Worm (Caenorhabditis elegans): ENCODE data around the gene ceh-57.

ceh-57 gene

ce11 chrII:10367202-10367601 is at the start of gene ceh-57:
ceh-57 (minus strand) TSS chrII:10367296.
- TF ChIP-seq hmbx-1 (tag; optimal IDR thresholded peaks at IDR 0.05) (no peak), ama-1 (optimal IDR thresholded peaks at IDR 0.05) (peak; percentile 65)

ce11 chrII:10416332-10416863 is 49.3 kb upstream of the ceh-57 start, which contains the start of gene eif-2A:
eif-2A (plus strand) TSS chrII:10416800.
- no peak for TF ChIP-seq pes-1 (GFP tag; IDR thresholded peaks at IDR 0.05)
- no peak for TF ChIP-seq hnd-1 (tag; optimal IDR thresholded peaks at IDR 0.05)
- TF ChIP-seq F13C5.2 (tag; optimal IDR thresholded peaks at IDR 0.05): no peak
- TF ChIP-seq tbx-37 (GFP tag; conservative IDR thresholded peaks at IDR 0.05): no peak
- no peak for TF ChIP-seq ceh-36 (tag; optimal IDR thresholded peaks at IDR 0.05)
- TF ChIP-seq scrt-1 (GFP tag; IDR thresholded peaks at IDR 0.05): no peak

- no peak for TF ChIP-seq tra-4 (tag; optimal IDR thresholded peaks at IDR 0.05)
- no peak for TF ChIP-seq B0310.2 (tag; optimal IDR thresholded peaks at IDR 0.05)
- TF ChIP-seq F13C5.2 (tag; optimal IDR thresholded peaks at IDR 0.05): no peak
- no peak for TF ChIP-seq hmbx-1 (tag; optimal IDR thresholded peaks at IDR 0.05)
- no peak for TF ChIP-seq hmg-4 (GFP tag; optimal IDR thresholded peaks at IDR 0.05)
- TF ChIP-seq scrt-1 (GFP tag; IDR thresholded peaks at IDR 0.05): no peak
- TF ChIP-seq pes-1 (GFP tag; IDR thresholded peaks at IDR 0.05): no peak
- no peak for TF ChIP-seq aly-1 (tag; optimal IDR thresholded peaks at IDR 0.05)
- TF ChIP-seq tbx-37 (GFP tag; conservative IDR thresholded peaks at IDR 0.05): no peak
- TF ChIP-seq sea-1 (GFP tag; conservative IDR thresholded peaks at IDR 0.05): no peak
- TF ChIP-seq hnd-1 (tag; optimal IDR thresholded peaks at IDR 0.05): no peak
- no peak for TF ChIP-seq flt-1 (GFP tag; IDR thresholded peaks at IDR 0.05)
- TF ChIP-seq ets-7 (tag; optimal IDR thresholded peaks at IDR 0.05): no peak
- TF ChIP-seq ama-1 (optimal IDR thresholded peaks at IDR 0.05): no peak
- TF ChIP-seq ceh-36 (tag; optimal IDR thresholded peaks at IDR 0.05): no peak
- TF ChIP-seq tbx-11 (GFP tag; IDR thresholded peaks at IDR 0.05): no peak
- no peak for TF ChIP-seq ceh-13 (GFP tag; optimal IDR thresholded peaks at IDR 0.05)
Measured at ce11 chrII:10410989-10411388, 43.9 kb upstream of the ceh-57 start, which contains the start of gene E04D5.5. E04D5.5 (plus strand) TSS chrII:10411289.

ce11 chrII:10402991-10403390 is 35.9 kb upstream of the ceh-57 start:
- no peak for TF ChIP-seq ceh-36 (tag; optimal IDR thresholded peaks at IDR 0.05)
- TF ChIP-seq tbx-37 (GFP tag; conservative IDR thresholded peaks at IDR 0.05): no peak
- no peak for TF ChIP-seq pes-1 (GFP tag; IDR thresholded peaks at IDR 0.05)
- no peak for TF ChIP-seq hnd-1 (tag; optimal IDR thresholded peaks at IDR 0.05)
- TF ChIP-seq ets-7 (tag; optimal IDR thresholded peaks at IDR 0.05): no peak
- no peak for TF ChIP-seq tbx-11 (GFP tag; IDR thresholded peaks at IDR 0.05)
- no peak for TF ChIP-seq aly-1 (tag; optimal IDR thresholded peaks at IDR 0.05)
- no peak for TF ChIP-seq hmg-4 (GFP tag; optimal IDR thresholded peaks at IDR 0.05)
- TF ChIP-seq scrt-1 (GFP tag; IDR thresholded peaks at IDR 0.05): no peak
- no peak for TF ChIP-seq F13C5.2 (tag; optimal IDR thresholded peaks at IDR 0.05)
- TF ChIP-seq ceh-13 (GFP tag; optimal IDR thresholded peaks at IDR 0.05): no peak
- TF ChIP-seq hmbx-1 (tag; optimal IDR thresholded peaks at IDR 0.05): no peak
- no peak for TF ChIP-seq flt-1 (GFP tag; IDR thresholded peaks at IDR 0.05)
- no peak for TF ChIP-seq B0310.2 (tag; optimal IDR thresholded peaks at IDR 0.05)
- TF ChIP-seq ama-1 (optimal IDR thresholded peaks at IDR 0.05): no peak
- TF ChIP-seq sea-1 (GFP tag; conservative IDR thresholded peaks at IDR 0.05): no peak
- no peak for TF ChIP-seq tra-4 (tag; optimal IDR thresholded peaks at IDR 0.05)

- TF ChIP-seq ets-7 (tag; optimal IDR thresholded peaks at IDR 0.05) (no peak), hmg-4 (GFP tag; optimal IDR thresholded peaks at IDR 0.05) (no peak), ama-1 (optimal IDR thresholded peaks at IDR 0.05) (no peak), flt-1 (GFP tag; IDR thresholded peaks at IDR 0.05) (no peak), hmbx-1 (tag; optimal IDR thresholded peaks at IDR 0.05) (no peak), ceh-13 (GFP tag; optimal IDR thresholded peaks at IDR 0.05) (no peak), hnd-1 (tag; optimal IDR thresholded peaks at IDR 0.05) (no peak)
Measured at ce11 chrII:10396578-10396977, 29.5 kb upstream of the ceh-57 start, which contains the start of gene T09F3.5. T09F3.5 (plus strand) TSS chrII:10396878.

- no peak for TF ChIP-seq ets-7 (tag; optimal IDR thresholded peaks at IDR 0.05)
- peak; percentile 37; the same call in 1 of the 2 replicates for TF ChIP-seq tbx-37 (GFP tag; conservative IDR thresholded peaks at IDR 0.05)
- TF ChIP-seq F13C5.2 (tag; optimal IDR thresholded peaks at IDR 0.05): no peak
- TF ChIP-seq tbx-11 (GFP tag; IDR thresholded peaks at IDR 0.05): no peak
- TF ChIP-seq tra-4 (tag; optimal IDR thresholded peaks at IDR 0.05): no peak
- TF ChIP-seq flt-1 (GFP tag; IDR thresholded peaks at IDR 0.05): no peak
Measured at ce11 chrII:10395303-10395757, 28.2 kb upstream of the ceh-57 start, which contains the start of gene T09F3.4. T09F3.4 (plus strand) TSS chrII:10395707.

ce11 chrII:10393282-10394179 is 26.4 kb upstream of the ceh-57 start, which contains the start of gene gpd-1:
gpd-1 (plus strand) TSS chrII:10394129.
- no peak for TF ChIP-seq pes-1 (GFP tag; IDR thresholded peaks at IDR 0.05)
- no peak for TF ChIP-seq ceh-13 (GFP tag; optimal IDR thresholded peaks at IDR 0.05)
- TF ChIP-seq hmg-4 (GFP tag; optimal IDR thresholded peaks at IDR 0.05): no peak
- no peak for TF ChIP-seq hnd-1 (tag; optimal IDR thresholded peaks at IDR 0.05)
- no peak for TF ChIP-seq B0310.2 (tag; optimal IDR thresholded peaks at IDR 0.05)
- no peak for TF ChIP-seq hmbx-1 (tag; optimal IDR thresholded peaks at IDR 0.05)
- no peak for TF ChIP-seq ceh-36 (tag; optimal IDR thresholded peaks at IDR 0.05)
- TF ChIP-seq tra-4 (tag; optimal IDR thresholded peaks at IDR 0.05): no peak
- TF ChIP-seq sea-1 (GFP tag; conservative IDR thresholded peaks at IDR 0.05): no peak
- TF ChIP-seq flt-1 (GFP tag; IDR thresholded peaks at IDR 0.05): no peak
- no peak for TF ChIP-seq ama-1 (optimal IDR thresholded peaks at IDR 0.05)
- no peak for TF ChIP-seq tbx-37 (GFP tag; conservative IDR thresholded peaks at IDR 0.05)
- no peak for TF ChIP-seq scrt-1 (GFP tag; IDR thresholded peaks at IDR 0.05)
- no peak for TF ChIP-seq ets-7 (tag; optimal IDR thresholded peaks at IDR 0.05)
- TF ChIP-seq aly-1 (tag; optimal IDR thresholded peaks at IDR 0.05): no peak
- TF ChIP-seq F13C5.2 (tag; optimal IDR thresholded peaks at IDR 0.05): no peak
- no peak for TF ChIP-seq tbx-11 (GFP tag; IDR thresholded peaks at IDR 0.05)

All from whole organism, early embryonic.